Fruit fly (Drosophila melanogaster): ENCODE measurements around the gene ntc.

The ntc gene

dm6 chr3L:3785688-3786087 lies 20.6 kb downstream of the ntc start (continued):
- TF ChIP-seq cg (GFP tag; optimal IDR thresholded peaks at IDR 0.05) (no peak), dpn (GFP tag; optimal IDR thresholded peaks at IDR 0.05) (peak in 1 of 2 experiments; percentile 32), Atf-2 (GFP tag; optimal IDR thresholded peaks at IDR 0.05) (no peak), CG2116 (GFP tag; optimal IDR thresholded peaks at IDR 0.05) (no peak), tll (GFP tag; optimal IDR thresholded peaks at IDR 0.05) (no peak), pita (GFP tag; optimal IDR thresholded peaks at IDR 0.05) (no peak), CG10654 (GFP tag; optimal IDR thresholded peaks at IDR 0.05) (no peak), bigmax (GFP tag; optimal IDR thresholded peaks at IDR 0.05) (no peak), lov (optimal IDR thresholded peaks at IDR 0.05) (no peak), lov (GFP tag; IDR thresholded peaks at IDR 0.05) (no peak), CG10462 (GFP tag; optimal IDR thresholded peaks at IDR 0.05) (no peak), CG13775 (GFP tag; optimal IDR thresholded peaks at IDR 0.05) (no peak), tna (GFP tag; IDR thresholded peaks at IDR 0.05; ENCODE audit: partially characterized antibody) (no peak), CG14965 (GFP tag; optimal IDR thresholded peaks at IDR 0.05; ENCODE audit: borderline replicate concordance) (no peak), seq (GFP tag; IDR thresholded peaks at IDR 0.05) (no peak), H2.0 (GFP tag; IDR thresholded peaks at IDR 0.05) (no peak), lab (GFP tag; optimal IDR thresholded peaks at IDR 0.05) (peak; percentile 12), fru (optimal IDR thresholded peaks at IDR 0.05) (no peak), CG9876 (GFP tag; optimal IDR thresholded peaks at IDR 0.05) (no peak), CG6765 (GFP tag; optimal IDR thresholded peaks at IDR 0.05) (no peak), stwl (tag; optimal IDR thresholded peaks at IDR 0.05) (no peak), CG15514 (GFP tag; optimal IDR thresholded peaks at IDR 0.05) (peak; percentile 11), sc (optimal IDR thresholded peaks at IDR 0.05) (no peak), sc (GFP tag; optimal IDR thresholded peaks at IDR 0.05) (peak; percentile 13), ham (GFP tag; IDR thresholded peaks at IDR 0.05) (no peak), CG2120 (GFP tag; optimal IDR thresholded peaks at IDR 0.05) (no peak), knrl (GFP tag; IDR thresholded peaks at IDR 0.05; ENCODE audit: partially characterized antibody) (no peak), sim (GFP tag; IDR thresholded peaks at IDR 0.05) (0 out of 2 replicates have a peak, but pooled peaks have one; percentile 32), CG17186 (GFP tag; optimal IDR thresholded peaks at IDR 0.05) (no peak), tin (GFP tag; optimal IDR thresholded peaks at IDR 0.05) (no peak), ATbp (GFP tag; optimal IDR thresholded peaks at IDR 0.05) (no peak), Bdp1 (GFP tag; optimal IDR thresholded peaks at IDR 0.05) (no peak), dysf (GFP tag; IDR thresholded peaks at IDR 0.05) (peak; percentile 61), YL-1 (GFP tag; optimal IDR thresholded peaks at IDR 0.05) (no peak), tap (tag; optimal IDR thresholded peaks at IDR 0.05) (no peak), CG10431 (GFP tag; optimal IDR thresholded peaks at IDR 0.05) (peak; percentile 96), al (GFP tag; IDR thresholded peaks at IDR 0.05) (no peak), amos (GFP tag; IDR thresholded peaks at IDR 0.05; ENCODE audit: partially characterized antibody) (no peak), Med (GFP tag) (peak; percentile 78), Sox102F (GFP tag; optimal IDR thresholded peaks at IDR 0.05) (peak; percentile 59), CG2889 (GFP tag; IDR thresholded peaks at IDR 0.05) (no peak), CrebB (tag; optimal IDR thresholded peaks at IDR 0.05) (no peak), cwo (GFP tag; optimal IDR thresholded peaks at IDR 0.05) (no peak), danr (GFP tag; IDR thresholded peaks at IDR 0.05) (no peak), CkIIα-i1 (GFP tag; IDR thresholded peaks at IDR 0.05) (no peak), CG4854 (GFP tag; optimal IDR thresholded peaks at IDR 0.05) (no peak), ci (GFP tag; IDR thresholded peaks at IDR 0.05) (peak; percentile 72; the same call in 2 of the 3 replicates), CG16779 (GFP tag; IDR thresholded peaks at IDR 0.05) (no peak), gcm (GFP tag; optimal IDR thresholded peaks at IDR 0.05) (no peak), peb (GFP tag; IDR thresholded peaks at IDR 0.05) (peak; percentile 52), zf30C (GFP tag; optimal IDR thresholded peaks at IDR 0.05) (no peak), lbe (GFP tag; optimal IDR thresholded peaks at IDR 0.05) (no peak)
